Worm (Caenorhabditis elegans) whole organism, L2 larva: Measurements from ENCODE around the gene srg-13.

Experiments
- C34F6.9 ChIP-seq: fragments of 150-350 bp; optimal IDR thresholded peaks from 2 replicates; lab custom pipeline; 2014; ENCODE audit warnings: missing biosample characterization, missing genetic modification characterization
- F13H6.1 ChIP-seq: sonication (generic microtip); optimal IDR thresholded peaks from 2 replicates; lab custom pipeline; 2016; ENCODE audit warnings: missing genetic modification characterization, missing compliant biosample characterization
- Y55F3AM.14 ChIP-seq: fragments of 200-800 bp; sonication (Bioruptor generic); optimal IDR thresholded peaks from 2 replicates; lab custom pipeline; 2018; ENCODE audit warnings: mild to moderate bottlenecking, missing genetic modification characterization, missing compliant biosample characterization
- ZK546.5 ChIP-seq: sonication (generic microtip); optimal IDR thresholded peaks from 2 replicates; lab custom pipeline; 2017; ENCODE audit warnings: missing biosample characterization, missing genetic modification characterization
- alr-1 ChIP-seq: fragments of 150-350 bp; optimal IDR thresholded peaks from 2 replicates; lab custom pipeline; 2014; ENCODE audit warnings: missing biosample characterization, missing genetic modification characterization
- blmp-1 ChIP-seq: sonication (generic microtip); optimal IDR thresholded peaks from 2 replicates; lab custom pipeline; 2017; ENCODE audit warnings: missing genetic modification characterization, mild to moderate bottlenecking, missing compliant biosample characterization, antibody characterized with exemption, moderate library complexity; ENCODE audit not compliant: insufficient read depth
- ceh-16 ChIP-seq: fragments of 150-350 bp; optimal IDR thresholded peaks from 2 replicates; lab custom pipeline; 2014; ENCODE audit warnings: missing biosample characterization, missing genetic modification characterization
- ceh-82 ChIP-seq: fragments of 150-350 bp; optimal IDR thresholded peaks from 2 replicates; lab custom pipeline; 2014; ENCODE audit warnings: missing biosample characterization, missing genetic modification characterization
- crh-2 ChIP-seq: sonication (generic microtip); optimal IDR thresholded peaks from 2 replicates; lab custom pipeline; 2017; ENCODE audit warnings: missing biosample characterization, missing genetic modification characterization
- dmd-4 ChIP-seq: sonication (generic microtip); optimal IDR thresholded peaks from 2 replicates; lab custom pipeline; 2017; ENCODE audit warnings: missing biosample characterization, missing genetic modification characterization
- egl-27 ChIP-seq: sonication (generic microtip); optimal IDR thresholded peaks from 3 replicates; lab custom pipeline; 2017; ENCODE audit warnings: missing biosample characterization, missing genetic modification reagents, missing genetic modification characterization
- elt-1 ChIP-seq: fragments of 150-350 bp; optimal IDR thresholded peaks from 2 replicates; lab custom pipeline; 2014; ENCODE audit warnings: missing biosample characterization, missing genetic modification characterization
- elt-3 ChIP-seq: sonication (generic microtip); optimal IDR thresholded peaks from 2 replicates; lab custom pipeline; 2017; ENCODE audit warnings: missing biosample characterization, missing genetic modification characterization
- fos-1 ChIP-seq: fragments of 150-350 bp; optimal IDR thresholded peaks from 2 replicates; lab custom pipeline; 2014; ENCODE audit warnings: missing biosample characterization, missing genetic modification characterization
- gmeb-1 ChIP-seq: fragments of 150-350 bp; optimal IDR thresholded peaks from 2 replicates; lab custom pipeline; 2014; ENCODE audit warnings: missing biosample characterization, missing genetic modification characterization
- lin-39 ChIP-seq: fragments of 150-350 bp; optimal IDR thresholded peaks from 2 replicates; lab custom pipeline; 2014; ENCODE audit warnings: missing biosample characterization, missing genetic modification reagents, missing genetic modification characterization
- mab-5 ChIP-seq: fragments of 150-350 bp; optimal IDR thresholded peaks from 2 replicates; lab custom pipeline; 2014; ENCODE audit warnings: missing biosample characterization, missing genetic modification characterization
- mbf-1 ChIP-seq: sonication (generic microtip); optimal IDR thresholded peaks from 2 replicates; lab custom pipeline; 2017; ENCODE audit warnings: missing biosample characterization, missing genetic modification characterization
- mdl-1 ChIP-seq, 2 experiments: fragments of 150-350 bp in 1 of 2; sonication (generic microtip) in 1 of 2; optimal IDR thresholded peaks; 2 replicates each; lab custom pipeline; 2017; ENCODE audit warnings: missing biosample characterization in 2 of 2, missing genetic modification characterization in 2 of 2
- nhr-10 ChIP-seq: sonication (generic microtip); optimal IDR thresholded peaks from 2 replicates; lab custom pipeline; 2017; ENCODE audit warnings: missing biosample characterization, missing genetic modification characterization
- nhr-12 ChIP-seq: fragments of 150-350 bp; optimal IDR thresholded peaks from 2 replicates; lab custom pipeline; 2014; ENCODE audit warnings: missing biosample characterization, missing genetic modification characterization
- nhr-129 ChIP-seq: fragments of 150-350 bp; optimal IDR thresholded peaks from 2 replicates; lab custom pipeline; 2014; ENCODE audit warnings: missing biosample characterization, missing genetic modification characterization
- nhr-21 ChIP-seq: fragments of 150-350 bp; optimal IDR thresholded peaks from 2 replicates; lab custom pipeline; 2014; ENCODE audit warnings: missing biosample characterization, missing genetic modification characterization
- nhr-23 ChIP-seq: fragments of 150-350 bp; optimal IDR thresholded peaks from 2 replicates; lab custom pipeline; 2014; ENCODE audit warnings: missing biosample characterization, missing genetic modification reagents, missing genetic modification characterization
- nhr-237 ChIP-seq: fragments of 150-350 bp; optimal IDR thresholded peaks from 2 replicates; lab custom pipeline; 2014; ENCODE audit warnings: missing biosample characterization, missing genetic modification characterization
- nhr-77 ChIP-seq: fragments of 150-350 bp; optimal IDR thresholded peaks from 2 replicates; lab custom pipeline; 2014; ENCODE audit warnings: missing biosample characterization, missing genetic modification characterization
- peb-1 ChIP-seq: fragments of 150-350 bp; optimal IDR thresholded peaks from 2 replicates; lab custom pipeline; 2014; ENCODE audit warnings: missing biosample characterization, missing genetic modification characterization
- skn-1 ChIP-seq: sonication (generic microtip); optimal IDR thresholded peaks from 2 replicates; lab custom pipeline; 2017; ENCODE audit warnings: missing biosample characterization, missing genetic modification characterization
- sma-9 ChIP-seq, 2 experiments: fragments of 150-350 bp in 1 of 2; sonication (generic microtip) in 1 of 2; optimal IDR thresholded peaks; 2 replicates each; lab custom pipeline; 2014 to 2016; ENCODE audit warnings: missing genetic modification characterization in 2 of 2, mild to moderate bottlenecking in 1 of 2, missing biosample characterization in 1 of 2, missing compliant biosample characterization in 1 of 2, missing genetic modification reagents in 1 of 2, moderate library complexity in 1 of 2
- unc-55 ChIP-seq: fragments of 150-350 bp; sonication (generic microtip); optimal IDR thresholded peaks from 3 replicates; lab custom pipeline; 2014; ENCODE audit warnings: missing biosample characterization, missing genetic modification reagents, missing genetic modification characterization
- unc-62 ChIP-seq: fragments of 150-350 bp; optimal IDR thresholded peaks from 2 replicates; lab custom pipeline; 2014; ENCODE audit warnings: missing biosample characterization, missing genetic modification reagents, missing genetic modification characterization
- zag-1 ChIP-seq: fragments of 150-350 bp; optimal IDR thresholded peaks from 2 replicates; lab custom pipeline; 2014; ENCODE audit warnings: missing biosample characterization, missing genetic modification characterization
- ztf-1 ChIP-seq: fragments of 200-800 bp; sonication (Bioruptor generic); conservative IDR thresholded peaks from 2 replicates; pipeline ENCODE4 v1.3.6; 2022; ENCODE audit warnings: missing genetic modification characterization, missing compliant biosample characterization
- ztf-11 ChIP-seq: sonication (generic microtip); optimal IDR thresholded peaks from 2 replicates; lab custom pipeline; 2017; ENCODE audit warnings: missing biosample characterization, missing genetic modification characterization
- ztf-4 ChIP-seq: fragments of 150-350 bp; optimal IDR thresholded peaks from 2 replicates; lab custom pipeline; 2014; ENCODE audit warnings: missing biosample characterization, missing genetic modification characterization

Gene srg-13

ce11 chrIII:4695057-4695456 lies 23.0 kb downstream of the srg-13 start, which contains the start of gene T04A8.7:
T04A8.7 (plus strand) TSS chrIII:4695357.
- no peak for TF ChIP-seq ceh-82 (tag; lab: Kevin White, UChicago)
- TF ChIP-seq nhr-237 (tag; lab: Kevin White, UChicago): no peak
- TF ChIP-seq sma-9 (GFP tag; optimal IDR thresholded peaks at IDR 0.05; lab: Kevin White, UChicago): no peak
- no peak for TF ChIP-seq sma-9 (tag; optimal IDR thresholded peaks at IDR 0.05; lab: Kevin White, UChicago)
- TF ChIP-seq blmp-1 (tag; lab: Kevin White, UChicago): no peak
- TF ChIP-seq elt-1 (tag; lab: Kevin White, UChicago): no peak
- no peak for TF ChIP-seq lin-39 (tag; lab: Kevin White, UChicago)
- TF ChIP-seq ztf-11 (tag; lab: Kevin White, UChicago): no peak
- TF ChIP-seq nhr-23 (tag; lab: Kevin White, UChicago): no peak
- TF ChIP-seq nhr-77 (tag; lab: Kevin White, UChicago): no peak
- TF ChIP-seq elt-3 (tag; lab: Kevin White, UChicago): no peak
- TF ChIP-seq gmeb-1 (tag; lab: Kevin White, UChicago): no peak
- no peak for TF ChIP-seq skn-1 (tag; lab: Kevin White, UChicago)

ce11 chrIII:4696903-4697302 lies 24.9 kb downstream of the srg-13 start:
- no peak for TF ChIP-seq mdl-1 (tag; optimal IDR thresholded peaks at IDR 0.05; lab: Kevin White, UChicago)
- TF ChIP-seq ZK546.5 (tag; lab: Kevin White, UChicago): no peak
- no peak for TF ChIP-seq skn-1 (tag; lab: Kevin White, UChicago)
- TF ChIP-seq unc-55 (GFP tag; lab: Kevin White, UChicago): no peak
- no peak for TF ChIP-seq dmd-4
- TF ChIP-seq mab-5 (tag; lab: Kevin White, UChicago): no peak
- TF ChIP-seq nhr-10 (tag; lab: Kevin White, UChicago): no peak
- no peak for TF ChIP-seq elt-3 (tag; lab: Kevin White, UChicago)
- no peak for TF ChIP-seq zag-1 (tag; lab: Kevin White, UChicago)
- no peak for TF ChIP-seq ztf-4 (tag; lab: Kevin White, UChicago)
- TF ChIP-seq fos-1: no peak
- no peak for TF ChIP-seq ztf-11 (tag; lab: Kevin White, UChicago)

- TF ChIP-seq nhr-12 (no peak), egl-27 (no peak), Y55F3AM.14 (GFP tag; lab: Kevin White, UChicago) (no peak), unc-55 (GFP tag; lab: Kevin White, UChicago) (no peak), lin-39 (tag; lab: Kevin White, UChicago) (no peak), crh-2 (tag; lab: Kevin White, UChicago) (no peak), mbf-1 (tag; lab: Kevin White, UChicago) (no peak), unc-62 (GFP tag; lab: Kevin White, UChicago) (no peak), peb-1 (tag; lab: Kevin White, UChicago) (no peak), C34F6.9 (tag; lab: Kevin White, UChicago) (no peak), ceh-16 (tag; lab: Kevin White, UChicago) (no peak), nhr-129 (tag; lab: Kevin White, UChicago) (no peak), nhr-21 (tag; lab: Kevin White, UChicago) (no peak), nhr-23 (tag; lab: Kevin White, UChicago) (no peak)
These were observed 25.8 kb downstream of the srg-13 start, which contains the start of gene dnj-18 for ce11 chrIII:4697819-4698218. dnj-18 (plus strand) TSS chrIII:4698119.

- TF ChIP-seq nhr-12: no peak
- TF ChIP-seq nhr-77 (tag; lab: Kevin White, UChicago): no peak
- no peak for TF ChIP-seq unc-62 (GFP tag; lab: Kevin White, UChicago)
- TF ChIP-seq alr-1 (tag; lab: Kevin White, UChicago): no peak
- TF ChIP-seq elt-3 (tag; lab: Kevin White, UChicago): no peak
- TF ChIP-seq sma-9 (GFP tag; optimal IDR thresholded peaks at IDR 0.05; lab: Kevin White, UChicago): no peak
- TF ChIP-seq sma-9 (tag; optimal IDR thresholded peaks at IDR 0.05; lab: Kevin White, UChicago): no peak
- TF ChIP-seq egl-27: no peak
- no peak for TF ChIP-seq skn-1 (tag; lab: Kevin White, UChicago)
- no peak for TF ChIP-seq ztf-1
- no peak for TF ChIP-seq F13H6.1 (tag; lab: Kevin White, UChicago)
- no peak for TF ChIP-seq ZK546.5 (tag; lab: Kevin White, UChicago)
- TF ChIP-seq peb-1 (tag; lab: Kevin White, UChicago): no peak
- TF ChIP-seq, all 48 proteins: peak for 0
These were observed 27.9 kb downstream of the srg-13 start, which contains the start of gene sel-13 for ce11 chrIII:4699922-4700321. sel-13 (minus strand) TSS chrIII:4700224.
